Worm (Caenorhabditis elegans) whole organism, L4 larva: ENCODE measurements around the gene rod-1.

Experiments used
- ama-1 ChIP-seq: fragments of 150-350 bp; optimal IDR thresholded peaks from 2 replicates; lab custom pipeline; 2014; ENCODE audit warnings: inconsistent platforms, mixed read lengths
- ceh-82 ChIP-seq: sonication (generic microtip); optimal IDR thresholded peaks from 2 replicates; lab custom pipeline; 2017; ENCODE audit warnings: missing biosample characterization, missing genetic modification characterization
- ctbp-1 ChIP-seq: fragments of 200-800 bp; sonication (Bioruptor generic); IDR thresholded peaks from 2 replicates; pipeline ENCODE4 v1.3.6; 2022; ENCODE audit warnings: missing genetic modification reagents, missing genetic modification characterization, missing compliant biosample characterization
- dpl-1 ChIP-seq: fragments of 150-350 bp; optimal IDR thresholded peaks from 2 replicates; lab custom pipeline; 2014; ENCODE audit warnings: missing biosample characterization, missing genetic modification reagents, missing genetic modification characterization
- lin-39 ChIP-seq: fragments of 150-350 bp; optimal IDR thresholded peaks from 2 replicates; lab custom pipeline; 2014; ENCODE audit warnings: missing biosample characterization, missing genetic modification reagents, missing genetic modification characterization
- nhr-11 ChIP-seq: fragments of 150-350 bp; optimal IDR thresholded peaks from 2 replicates; lab custom pipeline; 2014; ENCODE audit warnings: missing biosample characterization, missing genetic modification characterization
- nhr-28 ChIP-seq: fragments of 150-350 bp; optimal IDR thresholded peaks from 2 replicates; lab custom pipeline; 2014; ENCODE audit warnings: missing biosample characterization, missing genetic modification characterization
- nhr-76 ChIP-seq: fragments of 150-350 bp; optimal IDR thresholded peaks from 2 replicates; lab custom pipeline; 2014; ENCODE audit warnings: missing biosample characterization, missing genetic modification characterization
- nhr-77 ChIP-seq: fragments of 150-350 bp; optimal IDR thresholded peaks from 2 replicates; lab custom pipeline; 2014; ENCODE audit warnings: missing biosample characterization, missing genetic modification characterization
- rbr-2 ChIP-seq: sonication (generic microtip); optimal IDR thresholded peaks from 2 replicates; lab custom pipeline; 2016; ENCODE audit warnings: missing genotype, missing genetic modification characterization, missing compliant biosample characterization
- snpc-1.2 ChIP-seq: fragments of 200-800 bp; sonication (Bioruptor generic); IDR thresholded peaks from 2 replicates; pipeline ENCODE4 v1.3.6; 2022; ENCODE audit warnings: missing genetic modification reagents, missing genetic modification characterization, missing compliant biosample characterization
- unc-39 ChIP-seq: sonication (generic microtip); optimal IDR thresholded peaks from 2 replicates; lab custom pipeline; 2017; ENCODE audit warnings: missing biosample characterization, missing genetic modification characterization
- unc-62 ChIP-seq, 3 experiments: fragments of 150-350 bp in 1 of 3; sonication (generic microtip); optimal IDR thresholded peaks in 2 of 3; peaks in 1 of 3; 1 replicate in 1 of 3; 2 replicates in 2 of 3; lab custom pipeline; 2014 to 2017; ENCODE audit warnings: missing biosample characterization in 3 of 3, missing genetic modification characterization in 3 of 3, missing genetic modification reagents in 3 of 3, missing genotype in 1 of 3

DNA sequence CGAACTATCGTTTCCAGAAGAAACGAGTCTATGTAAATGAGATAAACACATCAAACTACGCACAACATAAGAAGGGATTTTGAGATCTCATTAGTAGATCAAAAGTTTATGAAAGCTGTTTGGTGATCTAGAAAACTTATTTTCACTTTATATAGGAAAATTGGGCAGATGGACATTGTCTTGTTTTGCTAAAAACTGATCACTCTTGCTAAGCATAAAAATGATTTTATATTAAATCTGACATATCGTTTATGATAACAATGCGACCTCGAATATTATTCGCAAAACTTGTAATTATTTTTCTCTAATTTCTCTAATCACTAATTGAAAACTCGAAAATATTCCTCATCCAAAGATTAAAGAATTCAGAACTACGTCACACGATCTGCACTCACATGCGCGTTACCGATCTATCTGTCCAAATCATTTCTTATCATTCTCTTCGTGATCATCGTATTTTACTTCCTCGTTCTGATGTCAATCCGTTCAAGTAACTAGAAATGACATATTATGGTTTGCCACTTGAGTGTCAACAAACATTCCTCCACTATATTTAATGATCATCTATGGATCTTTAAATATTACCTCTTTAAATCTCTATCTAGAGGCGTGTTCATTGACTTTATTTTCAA, 8.4 kb upstream of the rod-1 start, which contains the start of gene F55G1.7:
- TF ChIP-seq nhr-76 (no peak), rbr-2 (tag; lab: Kevin White, UChicago) (no peak), unc-62 (GFP tag; optimal IDR thresholded peaks at IDR 0.05 in 1 of 2; lab: Kevin White, UChicago) (peak in 1 of 2 experiments; percentile 85), unc-62 (tag; optimal IDR thresholded peaks at IDR 0.05; lab: Kevin White, UChicago) (no peak), ctbp-1 (GFP tag; lab: Robert Waterston, UW) (no peak), nhr-77 (tag; lab: Kevin White, UChicago) (no peak), nhr-11 (tag; lab: Kevin White, UChicago) (no peak), nhr-28 (peak; percentile 12), dpl-1 (GFP tag; lab: Kevin White, UChicago) (no peak), snpc-1.2 (no peak), ama-1 (no peak), unc-39 (no peak), lin-39 (tag; lab: Kevin White, UChicago) (no peak), ceh-82 (tag; lab: Kevin White, UChicago) (no peak)
